Fruit fly (Drosophila melanogaster) whole organism, embryonic: ENCODE data around the gene CG4393.

ENCODE experiments used
- B-H2 ChIP-seq: fragments of 200-800 bp; sonication (Bioruptor generic); optimal IDR thresholded peaks from 2 replicates; lab custom pipeline; 2018; ENCODE audit warnings: missing biosample characterization, mild to moderate bottlenecking, missing genetic modification characterization
- CG10654 ChIP-seq: fragments of 200-800 bp; sonication (Bioruptor generic); optimal IDR thresholded peaks from 2 replicates; lab custom pipeline; 2016; ENCODE audit warnings: missing biosample characterization, missing genetic modification characterization
- CG11093 ChIP-seq: fragments of 200-800 bp; sonication (Bioruptor generic); IDR thresholded peaks from 3 replicates; pipeline ENCODE4 v1.3.6; 2022; ENCODE audit warnings: missing biosample characterization, missing genetic modification characterization
- CG12219 ChIP-seq: fragments of 200-800 bp; sonication (Bioruptor generic); optimal IDR thresholded peaks from 3 replicates; lab custom pipeline; 2018; ENCODE audit warnings: missing biosample characterization, mild to moderate bottlenecking, missing genetic modification characterization
- CG15514 ChIP-seq: fragments of 200-800 bp; sonication (Bioruptor generic); optimal IDR thresholded peaks from 3 replicates; lab custom pipeline; 2017; ENCODE audit warnings: missing biosample characterization, missing genetic modification characterization, mild to moderate bottlenecking, moderate library complexity, missing genetic modification reagents
- CG15601 ChIP-seq: fragments of 200-800 bp; sonication (Bioruptor generic); optimal IDR thresholded peaks from 3 replicates; lab custom pipeline; 2019; ENCODE audit warnings: missing biosample characterization, mild to moderate bottlenecking, missing genetic modification characterization, moderate library complexity
- CG15696 ChIP-seq: fragments of 200-800 bp; sonication (Bioruptor generic); optimal IDR thresholded peaks from 2 replicates; lab custom pipeline; 2019; ENCODE audit warnings: missing biosample characterization, mild to moderate bottlenecking, missing genetic modification characterization, moderate library complexity
- CG17912 ChIP-seq: fragments of 200-800 bp; sonication (Bioruptor generic); optimal IDR thresholded peaks from 2 replicates; lab custom pipeline; 2018; ENCODE audit warnings: missing biosample characterization, mild to moderate bottlenecking, missing genetic modification characterization
- CG2678 ChIP-seq: fragments of 200-800 bp; sonication (Bioruptor generic); optimal IDR thresholded peaks from 3 replicates; lab custom pipeline; 2019; ENCODE audit warnings: missing biosample characterization, mild to moderate bottlenecking, missing genetic modification characterization, moderate library complexity
- CG2712 ChIP-seq: fragments of 200-800 bp; optimal IDR thresholded peaks from 3 replicates; lab custom pipeline; 2019; ENCODE audit warnings: missing biosample characterization, mild to moderate bottlenecking, missing genetic modification characterization, moderate library complexity
- CG2889 ChIP-seq: fragments of 200-800 bp; sonication (Bioruptor generic); IDR thresholded peaks from 3 replicates; pipeline ENCODE4 v1.3.6; 2022; ENCODE audit warnings: missing biosample characterization, missing genetic modification characterization
- CG32532 ChIP-seq: fragments of 200-800 bp; sonication (Bioruptor generic); IDR thresholded peaks from 2 replicates; pipeline ENCODE4 v1.3.6; 2022; ENCODE audit warnings: missing biosample characterization, missing genetic modification characterization
- CG4404 ChIP-seq: fragments of 200-800 bp; sonication (Bioruptor generic); IDR thresholded peaks from 2 replicates; pipeline ENCODE4 v1.3.6; 2022; ENCODE audit warnings: missing biosample characterization, missing genetic modification characterization
- CG5180 ChIP-seq: fragments of 200-800 bp; sonication (Bioruptor generic); optimal IDR thresholded peaks from 3 replicates; lab custom pipeline; 2017; ENCODE audit warnings: missing biosample characterization, missing genetic modification characterization, mild to moderate bottlenecking, moderate library complexity, missing genetic modification reagents
- CG6654 ChIP-seq: fragments of 200-800 bp; sonication (Bioruptor generic); optimal IDR thresholded peaks from 2 replicates; lab custom pipeline; 2017; ENCODE audit warnings: missing biosample characterization, mild to moderate bottlenecking, missing genetic modification characterization
- CG7271 ChIP-seq: fragments of 200-800 bp; sonication (Bioruptor generic); optimal IDR thresholded peaks from 2 replicates; lab custom pipeline; 2018; ENCODE audit warnings: missing biosample characterization, mild to moderate bottlenecking, missing genetic modification characterization, moderate library complexity
- CG7839 ChIP-seq: fragments of 200-800 bp; sonication (Bioruptor generic); optimal IDR thresholded peaks from 3 replicates; lab custom pipeline; 2018; ENCODE audit warnings: missing biosample characterization, mild to moderate bottlenecking, missing genetic modification characterization, moderate library complexity
- CG8290 ChIP-seq, 3 experiments: fragments of 200-800 bp; sonication (Bioruptor generic); optimal IDR thresholded peaks; 2 replicates each; lab custom pipeline; 2016 to 2019; ENCODE audit warnings: missing biosample characterization in 3 of 3, missing genetic modification characterization in 3 of 3, mild to moderate bottlenecking in 2 of 3, moderate library complexity in 1 of 3
- CG8924 ChIP-seq: fragments of 200-800 bp; optimal IDR thresholded peaks from 3 replicates; lab custom pipeline; 2019; ENCODE audit warnings: missing biosample characterization, mild to moderate bottlenecking, missing genetic modification characterization, moderate library complexity
- CHES-1-like ChIP-seq: fragments of 200-800 bp; sonication (Bioruptor generic); optimal IDR thresholded peaks from 2 replicates; lab custom pipeline; 2016; ENCODE audit warnings: missing biosample characterization, missing genetic modification characterization
- Camta ChIP-seq: fragments of 200-800 bp; sonication (Bioruptor generic); optimal IDR thresholded peaks from 2 replicates; lab custom pipeline; 2016; ENCODE audit warnings: missing biosample characterization, missing genetic modification characterization
- HHEX ChIP-seq: fragments of 200-800 bp; sonication (Bioruptor generic); optimal IDR thresholded peaks from 3 replicates; lab custom pipeline; 2017; ENCODE audit warnings: missing biosample characterization, mild to moderate bottlenecking, missing genetic modification characterization, missing genetic modification reagents
- HLH3B ChIP-seq: fragments of 200-800 bp; sonication (Bioruptor generic); IDR thresholded peaks from 2 replicates; pipeline ENCODE4 v1.3.6; 2022; ENCODE audit warnings: missing biosample characterization, missing genetic modification characterization
- HmgD ChIP-seq: fragments of 200-800 bp; sonication (Bioruptor generic); optimal IDR thresholded peaks from 3 replicates; lab custom pipeline; 2016; ENCODE audit warnings: missing biosample characterization, missing genetic modification characterization
- Hr39 ChIP-seq: fragments of >200 bp; optimal IDR thresholded peaks from 2 replicates; lab custom pipeline; 2017
- Hr78 ChIP-seq, 2 experiments: fragments of 200-800 bp in 1 of 2; fragments of >200 bp in 1 of 2; sonication (Bioruptor generic) in 1 of 2; optimal IDR thresholded peaks; 2 replicates each; lab custom pipeline; 2017 to 2019; ENCODE audit warnings: missing biosample characterization in 2 of 2, missing genetic modification characterization in 2 of 2, mild to moderate bottlenecking in 1 of 2, moderate library complexity in 1 of 2
- Mad ChIP-seq: fragments of 200-800 bp; sonication (Bioruptor generic); optimal IDR thresholded peaks from 2 replicates; lab custom pipeline; 2016; ENCODE audit warnings: missing biosample characterization, missing genetic modification characterization
- Max ChIP-seq: fragments of 200-800 bp; sonication (Bioruptor generic); optimal IDR thresholded peaks from 2 replicates; lab custom pipeline; 2016; ENCODE audit warnings: missing biosample characterization, mild to moderate bottlenecking, missing genetic modification characterization
- Scr ChIP-seq: fragments of 200-800 bp; sonication (Bioruptor generic); IDR thresholded peaks from 2 replicates; pipeline ENCODE4 v1.3.6; 2022; ENCODE audit warnings: missing biosample characterization, missing genetic modification characterization; ENCODE audit not compliant: partially characterized antibody
- Sox102F ChIP-seq: fragments of 200-800 bp; sonication (Bioruptor generic); optimal IDR thresholded peaks from 2 replicates; lab custom pipeline; 2018; ENCODE audit warnings: missing biosample characterization, mild to moderate bottlenecking, missing genetic modification characterization, moderate library complexity
- Xrp1 ChIP-seq: fragments of 200-800 bp; sonication (Bioruptor generic); IDR thresholded peaks from 2 replicates; pipeline ENCODE4 v1.3.6; 2022; ENCODE audit warnings: missing biosample characterization, missing genetic modification characterization
- ato ChIP-seq: fragments of 200-800 bp; sonication (Bioruptor generic); IDR thresholded peaks from 2 replicates; pipeline ENCODE4 v1.3.6; 2022; ENCODE audit warnings: missing biosample characterization, missing genetic modification characterization; ENCODE audit not compliant: partially characterized antibody
- bowl ChIP-seq: fragments of 200-800 bp; sonication (Bioruptor generic); IDR thresholded peaks from 2 replicates; pipeline ENCODE4 v1.3.6; 2022; ENCODE audit warnings: missing biosample characterization, missing genetic modification characterization
- chinmo ChIP-seq: fragments of 200-800 bp; sonication (Bioruptor generic); IDR thresholded peaks from 4 replicates; pipeline ENCODE4 v1.3.6; 2022; ENCODE audit warnings: missing biosample characterization, missing genetic modification characterization; ENCODE audit not compliant: partially characterized antibody
- danr ChIP-seq: fragments of 200-800 bp; sonication (Bioruptor generic); IDR thresholded peaks from 2 replicates; pipeline ENCODE4 v1.3.6; 2022; ENCODE audit warnings: missing biosample characterization, missing genetic modification characterization
- dmrt11E ChIP-seq: fragments of 200-800 bp; sonication (Bioruptor generic); optimal IDR thresholded peaks from 3 replicates; lab custom pipeline; 2018; ENCODE audit warnings: missing biosample characterization, mild to moderate bottlenecking, missing genetic modification characterization, moderate library complexity
- eve ChIP-seq, 2 experiments: fragments of >200 bp; optimal IDR thresholded peaks; 2 replicates each; lab custom pipeline; 2017; ENCODE audit warnings: missing biosample characterization in 2 of 2, missing genetic modification characterization in 2 of 2
- ewg ChIP-seq: fragments of 200-800 bp; sonication (Bioruptor generic); optimal IDR thresholded peaks from 3 replicates; lab custom pipeline; 2017; ENCODE audit warnings: mild to moderate bottlenecking, missing biosample characterization, missing genetic modification reagents, missing genetic modification characterization
- fd3F ChIP-seq: fragments of 200-800 bp; sonication (Bioruptor generic); optimal IDR thresholded peaks from 2 replicates; lab custom pipeline; 2018; ENCODE audit warnings: missing biosample characterization, mild to moderate bottlenecking, missing genetic modification characterization, moderate library complexity
- gce ChIP-seq: fragments of 200-800 bp; sonication (Bioruptor generic); IDR thresholded peaks from 3 replicates; pipeline ENCODE4 v1.3.6; 2022; ENCODE audit warnings: missing biosample characterization, missing genetic modification characterization
- her ChIP-seq: fragments of 200-800 bp; sonication (Bioruptor generic); optimal IDR thresholded peaks from 2 replicates; lab custom pipeline; 2016; ENCODE audit warnings: missing biosample characterization, missing genetic modification characterization
- insv ChIP-seq, 2 experiments: fragments of 200-800 bp; sonication (Bioruptor generic); optimal IDR thresholded peaks; 3 replicates each; lab custom pipeline; 2016 to 2018; ENCODE audit warnings: missing biosample characterization in 2 of 2, missing genetic modification characterization in 2 of 2
- kah ChIP-seq: fragments of 200-800 bp; sonication (Bioruptor generic); optimal IDR thresholded peaks from 2 replicates; lab custom pipeline; 2018; ENCODE audit warnings: missing biosample characterization, mild to moderate bottlenecking, missing genetic modification characterization
- lov ChIP-seq, 2 experiments: fragments of 200-800 bp in 1 of 2; fragments of >200 bp in 1 of 2; sonication (Bioruptor generic) in 1 of 2; IDR thresholded peaks in 1 of 2; optimal IDR thresholded peaks in 1 of 2; 2 replicates in 1 of 2; 3 replicates in 1 of 2; pipeline versions ENCODE4 v1.3.6 to Lab custom; 2017 to 2022; ENCODE audit warnings: missing biosample characterization in 1 of 2, missing genetic modification characterization in 1 of 2
- onecut ChIP-seq: fragments of 200-800 bp; sonication (Bioruptor generic); IDR thresholded peaks from 2 replicates; pipeline ENCODE4 v1.3.6; 2022; ENCODE audit warnings: missing biosample characterization, missing genetic modification characterization
- peb ChIP-seq: fragments of 200-800 bp; sonication (Bioruptor generic); IDR thresholded peaks from 2 replicates; pipeline ENCODE4 v1.3.6; 2022; ENCODE audit warnings: missing biosample characterization, missing genetic modification characterization
- pzg ChIP-seq: fragments of 200-800 bp; sonication (Bioruptor generic); optimal IDR thresholded peaks from 3 replicates; lab custom pipeline; 2018; ENCODE audit warnings: missing biosample characterization, mild to moderate bottlenecking, missing genetic modification characterization, moderate library complexity
- sens ChIP-seq: fragments of 200-800 bp; sonication (Bioruptor generic); peaks from one replicate; lab custom pipeline; 2016; ENCODE audit warnings: missing biosample characterization, missing genetic modification characterization
- zfh1 ChIP-seq: fragments of 200-800 bp; sonication (Bioruptor generic); IDR thresholded peaks from 3 replicates; pipeline ENCODE4 v1.3.6; 2022; ENCODE audit warnings: missing biosample characterization, missing genetic modification characterization

CG4393 gene

DNA sequence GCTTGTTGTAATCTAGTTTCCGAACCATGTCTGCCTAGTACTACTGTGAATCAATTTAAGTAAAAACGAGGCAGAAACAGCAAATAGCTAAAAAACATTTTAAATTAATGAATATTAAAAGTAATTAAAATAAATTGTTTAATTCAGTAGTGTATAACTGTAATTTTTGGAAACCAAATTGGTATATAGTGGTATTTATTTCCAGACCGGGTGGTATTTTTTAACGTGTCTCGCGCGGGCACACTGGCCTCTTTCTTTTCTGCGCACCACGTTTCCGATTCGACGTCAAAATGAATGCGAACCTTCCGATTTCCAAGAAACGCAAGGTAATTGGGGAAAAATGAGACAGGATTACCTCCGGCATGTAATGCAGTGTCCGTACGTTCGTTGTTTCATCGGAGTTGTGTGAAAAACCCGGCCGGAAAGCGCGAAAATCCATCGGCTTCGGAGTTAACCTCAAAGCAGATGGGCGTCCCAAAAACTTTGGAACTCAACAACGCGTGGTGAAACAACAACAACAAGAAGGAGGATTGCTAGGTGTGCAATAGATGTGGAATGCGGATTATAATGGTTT lies 25.9 kb downstream of the CG4393 start, which contains the start of gene RpS3 (continued):
- no peak for TF ChIP-seq peb (GFP tag; lab: Robert Waterston, UW)
- peak; percentile 14 for TF ChIP-seq CG7839 (tag; lab: Kevin White, UChicago)
- TF ChIP-seq CG17912 (GFP tag; lab: Kevin White, UChicago), result no peak
- TF ChIP-seq HmgD (GFP tag; lab: Kevin White, UChicago), result no peak
- TF ChIP-seq CG32532 (GFP tag; lab: Robert Waterston, UW), result no peak
- peak; percentile 38 for TF ChIP-seq CG2678
- no peak for TF ChIP-seq ato (GFP tag; lab: Robert Waterston, UW)
- no peak for TF ChIP-seq eve (GFP tag; optimal IDR thresholded peaks at IDR 0.05; lab: Kevin White, UChicago)
- no peak for TF ChIP-seq her (GFP tag; lab: Kevin White, UChicago)
- no peak for TF ChIP-seq Hr39 (lab: Kevin White, UChicago)
- TF ChIP-seq CHES-1-like (GFP tag; lab: Kevin White, UChicago), result no peak
- no peak for TF ChIP-seq dmrt11E
- peak; percentile 64 for TF ChIP-seq CG15514 (GFP tag; lab: Kevin White, UChicago)
- TF ChIP-seq insv (GFP tag; optimal IDR thresholded peaks at IDR 0.05; lab: Kevin White, UChicago), result peak in 1 of 2 experiments; percentile 35
- peak; percentile 25 for TF ChIP-seq CG12219 (GFP tag; lab: Kevin White, UChicago)
- TF ChIP-seq CG8924 (tag; lab: Kevin White, UChicago), result peak; percentile 42
- TF ChIP-seq Max (GFP tag; lab: Kevin White, UChicago), result peak; percentile 86
- TF ChIP-seq ewg (GFP tag; lab: Kevin White, UChicago), result peak; percentile 78
- 0 out of 3 replicates have a peak, but pooled peaks have one; percentile 13 for TF ChIP-seq zfh1 (GFP tag; lab: Robert Waterston, UW)
- peak; percentile 9 for TF ChIP-seq CG7271 (tag; lab: Kevin White, UChicago)
- TF ChIP-seq danr (GFP tag; lab: Robert Waterston, UW), result no peak
- peak; percentile 81 for TF ChIP-seq sens (GFP tag; lab: Kevin White, UChicago)
- TF ChIP-seq Xrp1 (GFP tag; lab: Robert Waterston, UW), result no peak
- peak; percentile 42 for TF ChIP-seq B-H2
- no peak for TF ChIP-seq Sox102F (GFP tag; lab: Kevin White, UChicago)
- no peak for TF ChIP-seq Scr (GFP tag; lab: Robert Waterston, UW)
- TF ChIP-seq CG6654 (GFP tag; lab: Kevin White, UChicago), result no peak
- TF ChIP-seq gce, result no peak
- TF ChIP-seq lov (optimal IDR thresholded peaks at IDR 0.05; lab: Kevin White, UChicago), result no peak
- no peak for TF ChIP-seq lov (GFP tag; IDR thresholded peaks at IDR 0.05; lab: Robert Waterston, UW)
- peak; percentile 94 for TF ChIP-seq CG2712 (tag; lab: Kevin White, UChicago)
- no peak for TF ChIP-seq bowl (GFP tag; lab: Robert Waterston, UW)
- no peak for TF ChIP-seq CG10654 (GFP tag; lab: Kevin White, UChicago)
- TF ChIP-seq onecut (GFP tag; lab: Robert Waterston, UW), result no peak
- peak; percentile 64 for TF ChIP-seq pzg
- no peak for TF ChIP-seq CG11093
- TF ChIP-seq Camta, result peak; percentile 1
- no peak for TF ChIP-seq chinmo (GFP tag; lab: Robert Waterston, UW)
- peak; percentile 20; the same call in 1 of the 2 replicates for TF ChIP-seq HLH3B (GFP tag; lab: Robert Waterston, UW)
- TF ChIP-seq CG8290 (GFP tag; optimal IDR thresholded peaks at IDR 0.05; lab: Kevin White, UChicago), result peak; percentile 23
- TF ChIP-seq CG8290 (tag; optimal IDR thresholded peaks at IDR 0.05; lab: Kevin White, UChicago), result peak in 1 of 2 experiments; percentile 50
- TF ChIP-seq CG5180, result no peak
- TF ChIP-seq Hr78 (GFP tag; optimal IDR thresholded peaks at IDR 0.05; lab: Kevin White, UChicago), result no peak
- TF ChIP-seq kah (GFP tag; lab: Kevin White, UChicago), result peak; percentile 33
- no peak for TF ChIP-seq Mad (GFP tag; lab: Kevin White, UChicago)
- no peak for TF ChIP-seq CG4404 (GFP tag; lab: Robert Waterston, UW)
- TF ChIP-seq CG15696, result no peak
- peak; percentile 26 for TF ChIP-seq HHEX (GFP tag; lab: Kevin White, UChicago)
- peak; percentile 8 for TF ChIP-seq fd3F (GFP tag; lab: Kevin White, UChicago)
- peak; percentile 65 for TF ChIP-seq CG15601 (tag; lab: Kevin White, UChicago)
- TF ChIP-seq CG2889 (GFP tag; lab: Robert Waterston, UW), result no peak
